Worm (Caenorhabditis elegans) whole organism, L1 larva: ENCODE measurements around the gene srw-94.

Experiments used
- C04F5.9 ChIP-seq: sonication (generic microtip); optimal IDR thresholded peaks from 2 replicates; lab custom pipeline; 2016; ENCODE audit warnings: missing genetic modification characterization, missing compliant biosample characterization
- C16A3.4 ChIP-seq: fragments of 150-350 bp; optimal IDR thresholded peaks from 2 replicates; lab custom pipeline; 2014; ENCODE audit warnings: missing biosample characterization, missing genetic modification characterization
- C34B4.2 ChIP-seq: sonication (generic microtip); optimal IDR thresholded peaks from 2 replicates; lab custom pipeline; 2017; ENCODE audit warnings: mild to moderate bottlenecking, missing genetic modification characterization, missing compliant biosample characterization
- aly-2 ChIP-seq: fragments of 150-350 bp; optimal IDR thresholded peaks from 2 replicates; lab custom pipeline; 2014; ENCODE audit warnings: missing biosample characterization, missing genetic modification characterization
- ceh-63 ChIP-seq: fragments of 200-800 bp; sonication (Bioruptor generic); optimal IDR thresholded peaks from 2 replicates; lab custom pipeline; 2018; ENCODE audit warnings: mild to moderate bottlenecking, missing genetic modification characterization, missing compliant biosample characterization
- ceh-8 ChIP-seq: fragments of 200-800 bp; sonication (Bioruptor generic); optimal IDR thresholded peaks from 2 replicates; lab custom pipeline; 2018; ENCODE audit warnings: mild to moderate bottlenecking, missing genetic modification characterization, moderate library complexity, missing compliant biosample characterization
- ceh-82 ChIP-seq, 3 experiments: fragments of 150-350 bp in 1 of 3; sonication (generic microtip) in 2 of 3; optimal IDR thresholded peaks; 2 replicates each; lab custom pipeline; 2014 to 2017; ENCODE audit warnings: missing biosample characterization in 3 of 3, missing genetic modification characterization in 3 of 3
- ces-1 ChIP-seq: fragments of 150-350 bp; optimal IDR thresholded peaks from 2 replicates; lab custom pipeline; 2014; ENCODE audit warnings: missing biosample characterization, missing genetic modification reagents, missing genetic modification characterization
- dpl-1 ChIP-seq, 3 experiments: fragments of 150-350 bp in 2 of 3; sonication (generic microtip) in 1 of 3; optimal IDR thresholded peaks; 2 replicates each; lab custom pipeline; 2014 to 2017; ENCODE audit warnings: missing biosample characterization in 3 of 3, missing genetic modification characterization in 3 of 3, missing genetic modification reagents in 3 of 3
- efl-1 ChIP-seq, 4 experiments: fragments of 150-350 bp; optimal IDR thresholded peaks in 3 of 4; peaks in 1 of 4; 1 replicate in 1 of 4; 2 replicates in 3 of 4; lab custom pipeline; 2014; ENCODE audit warnings: missing biosample characterization in 2 of 4, missing genetic modification characterization in 2 of 4, missing genetic modification reagents in 2 of 4
- efl-3 ChIP-seq: fragments of 200-800 bp; sonication (Bioruptor generic); optimal IDR thresholded peaks from 2 replicates; lab custom pipeline; 2018; ENCODE audit warnings: mild to moderate bottlenecking, missing genetic modification characterization, missing compliant biosample characterization
- egl-13 ChIP-seq: sonication (generic microtip); optimal IDR thresholded peaks from 2 replicates; lab custom pipeline; 2016; ENCODE audit warnings: missing genotype, missing genetic modification reagents, missing genetic modification characterization, missing compliant biosample characterization
- elt-2 ChIP-seq: sonication (generic microtip); optimal IDR thresholded peaks from 2 replicates; lab custom pipeline; 2016; ENCODE audit warnings: missing genetic modification characterization, mild to moderate bottlenecking, inconsistent platforms, missing compliant biosample characterization, missing genetic modification reagents
- elt-3 ChIP-seq, 6 experiments: fragments of 150-350 bp in 1 of 6; sonication (generic microtip); optimal IDR thresholded peaks; 2 replicates each; lab custom pipeline; 2017 to 2018; ENCODE audit warnings: missing biosample characterization in 6 of 6, missing genetic modification characterization in 6 of 6, inconsistent platforms in 1 of 6
- fkh-8 ChIP-seq: sonication (generic microtip); optimal IDR thresholded peaks from 2 replicates; lab custom pipeline; 2016; ENCODE audit warnings: mild to moderate bottlenecking, missing genetic modification characterization, missing compliant biosample characterization
- grh-1 ChIP-seq: fragments of 200-800 bp; sonication (Bioruptor generic); IDR thresholded peaks from 2 replicates; pipeline ENCODE4 v1.3.6; 2022; ENCODE audit warnings: missing genetic modification reagents, missing genetic modification characterization, missing compliant biosample characterization
- hlh-4 ChIP-seq: sonication (generic microtip); optimal IDR thresholded peaks from 2 replicates; lab custom pipeline; 2016; ENCODE audit warnings: mild to moderate bottlenecking, missing genetic modification characterization, missing compliant biosample characterization
- hpl-2 ChIP-seq: fragments of 150-350 bp; optimal IDR thresholded peaks from 2 replicates; lab custom pipeline; 2014; ENCODE audit warnings: missing biosample characterization, missing genetic modification reagents, missing genetic modification characterization
- irx-1 ChIP-seq: sonication (generic microtip); optimal IDR thresholded peaks from 2 replicates; lab custom pipeline; 2016; ENCODE audit warnings: missing genetic modification characterization, missing compliant biosample characterization
- isw-1 ChIP-seq: fragments of 200-800 bp; sonication (Bioruptor generic); IDR thresholded peaks from 2 replicates; pipeline ENCODE4 v1.3.6; 2022; ENCODE audit warnings: missing genetic modification characterization, missing compliant biosample characterization
- jun-1 ChIP-seq: fragments of 150-350 bp; optimal IDR thresholded peaks from 2 replicates; lab custom pipeline; 2014; ENCODE audit warnings: missing biosample characterization, missing genetic modification reagents, missing genetic modification characterization
- lin-14 ChIP-seq: fragments of 200-800 bp; sonication (Bioruptor generic); optimal IDR thresholded peaks from 2 replicates; lab custom pipeline; 2018; ENCODE audit warnings: mild to moderate bottlenecking, missing genetic modification characterization, moderate library complexity, missing compliant biosample characterization
- lin-35 ChIP-seq, 2 experiments: fragments of 150-350 bp; optimal IDR thresholded peaks; 2 replicates each; lab custom pipeline; 2014; ENCODE audit warnings: missing biosample characterization in 2 of 2, missing genetic modification characterization in 2 of 2, missing genetic modification reagents in 2 of 2
- lin-39 ChIP-seq: fragments of 150-350 bp; optimal IDR thresholded peaks from 2 replicates; lab custom pipeline; 2014; ENCODE audit warnings: missing biosample characterization, missing genetic modification reagents, missing genetic modification characterization
- lir-3 ChIP-seq: sonication (generic microtip); optimal IDR thresholded peaks from 2 replicates; lab custom pipeline; 2016; ENCODE audit warnings: mild to moderate bottlenecking, missing genetic modification characterization, moderate library complexity, missing compliant biosample characterization; ENCODE audit not compliant: poor library complexity
- lsy-2 ChIP-seq, 2 experiments: fragments of 150-350 bp; optimal IDR thresholded peaks; 2 replicates each; lab custom pipeline; 2014; ENCODE audit warnings: missing biosample characterization in 2 of 2, missing genetic modification characterization in 2 of 2
- mab-9 ChIP-seq: fragments of 200-800 bp; sonication (Bioruptor generic); IDR thresholded peaks from 2 replicates; pipeline ENCODE4 v1.3.6; 2022; ENCODE audit warnings: missing genetic modification reagents, missing genetic modification characterization, missing compliant biosample characterization
- nhr-12 ChIP-seq: sonication (generic microtip); optimal IDR thresholded peaks from 2 replicates; lab custom pipeline; 2017; ENCODE audit warnings: missing biosample characterization, missing genetic modification characterization
- nhr-19 ChIP-seq: fragments of 200-800 bp; sonication (Bioruptor generic); conservative IDR thresholded peaks from 2 replicates; pipeline ENCODE4 v1.3.6; 2022; ENCODE audit warnings: missing genetic modification characterization, missing compliant biosample characterization
- nhr-20 ChIP-seq: sonication (generic microtip); optimal IDR thresholded peaks from 2 replicates; lab custom pipeline; 2016; ENCODE audit warnings: mild to moderate bottlenecking, missing genetic modification characterization, missing compliant biosample characterization
- nhr-28 ChIP-seq: fragments of 150-350 bp; optimal IDR thresholded peaks from 2 replicates; lab custom pipeline; 2014; ENCODE audit warnings: missing biosample characterization, missing genetic modification characterization
- nhr-77 ChIP-seq: fragments of 150-350 bp; optimal IDR thresholded peaks from 2 replicates; lab custom pipeline; 2014; ENCODE audit warnings: missing biosample characterization, missing genetic modification characterization
- nhr-84 ChIP-seq: sonication (generic microtip); optimal IDR thresholded peaks from 2 replicates; lab custom pipeline; 2017; ENCODE audit warnings: missing biosample characterization, missing genetic modification characterization
- pqm-1 ChIP-seq: sonication (generic microtip); optimal IDR thresholded peaks from 3 replicates; lab custom pipeline; 2017; ENCODE audit warnings: missing biosample characterization, missing genetic modification characterization
- skn-1 ChIP-seq: fragments of 150-350 bp; optimal IDR thresholded peaks from 2 replicates; lab custom pipeline; 2014; ENCODE audit warnings: missing biosample characterization, missing genetic modification characterization
- snu-23 ChIP-seq: sonication (generic microtip); optimal IDR thresholded peaks from 2 replicates; lab custom pipeline; 2016; ENCODE audit warnings: missing genetic modification characterization, missing compliant biosample characterization
- sox-4 ChIP-seq: sonication (generic microtip); optimal IDR thresholded peaks from 2 replicates; lab custom pipeline; 2016; ENCODE audit warnings: missing genetic modification characterization, missing compliant biosample characterization
- sptf-1 ChIP-seq: fragments of 150-350 bp; optimal IDR thresholded peaks from 2 replicates; lab custom pipeline; 2014; ENCODE audit warnings: missing biosample characterization, missing genetic modification characterization
- sup-37 ChIP-seq: fragments of 200-800 bp; sonication (Bioruptor generic); optimal IDR thresholded peaks from 2 replicates; lab custom pipeline; 2018; ENCODE audit warnings: mild to moderate bottlenecking, missing genetic modification characterization, missing compliant biosample characterization
- swsn-7 ChIP-seq: sonication (generic microtip); optimal IDR thresholded peaks from 2 replicates; lab custom pipeline; 2016; ENCODE audit warnings: missing genetic modification characterization, missing compliant biosample characterization
- tbx-2 ChIP-seq: sonication (generic microtip); optimal IDR thresholded peaks from 2 replicates; lab custom pipeline; 2016; ENCODE audit warnings: missing genetic modification characterization, missing compliant biosample characterization
- unc-30 ChIP-seq: sonication (generic microtip); optimal IDR thresholded peaks from 2 replicates; lab custom pipeline; 2017; ENCODE audit warnings: missing biosample characterization, missing genetic modification characterization
- unc-62 ChIP-seq: fragments of 150-350 bp; optimal IDR thresholded peaks from 2 replicates; lab custom pipeline; 2014; ENCODE audit warnings: missing biosample characterization, missing genetic modification reagents, missing genetic modification characterization
- unc-86 ChIP-seq: sonication (generic microtip); optimal IDR thresholded peaks from 2 replicates; lab custom pipeline; 2016; ENCODE audit warnings: missing genetic modification characterization, missing compliant biosample characterization
- xbp-1 ChIP-seq: sonication (generic microtip); optimal IDR thresholded peaks from 2 replicates; lab custom pipeline; 2016; ENCODE audit warnings: missing genetic modification characterization, missing compliant biosample characterization
- zag-1 ChIP-seq: fragments of 150-350 bp; optimal IDR thresholded peaks from 2 replicates; lab custom pipeline; 2014; ENCODE audit warnings: missing biosample characterization, missing genetic modification characterization
- zip-4 ChIP-seq: fragments of 200-800 bp; sonication (Bioruptor generic); optimal IDR thresholded peaks from 2 replicates; lab custom pipeline; 2018; ENCODE audit warnings: mild to moderate bottlenecking, missing genetic modification characterization, moderate library complexity, missing compliant biosample characterization

srw-94 gene

DNA sequence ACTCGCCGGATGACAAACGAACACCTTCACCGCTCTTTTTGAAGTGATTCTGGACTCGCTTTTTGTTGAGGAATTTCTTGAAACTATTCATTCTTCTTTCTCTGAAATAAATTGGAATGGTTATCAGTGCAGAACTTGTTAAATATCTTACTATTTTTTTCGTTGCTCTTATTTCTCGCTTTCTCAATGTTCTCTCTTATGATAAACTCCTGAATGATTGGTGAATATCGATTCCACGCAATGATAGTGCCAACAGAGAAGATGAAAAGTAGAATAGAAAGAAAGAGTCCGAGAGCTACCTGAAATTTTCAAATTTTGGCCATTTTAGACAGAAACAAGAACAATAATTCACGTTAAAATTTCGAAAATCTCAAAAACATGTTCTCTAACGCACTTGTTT is 4.9 kb upstream of the srw-94 start, which contains the start of gene ubxn-6:
Gene ubxn-6, minus strand, starts transcription at position 101 of the 400 bp plus-strand sequence.
- TF ChIP-seq tbx-2 (tag; lab: Kevin White, UChicago) (no peak), hlh-4 (tag; lab: Kevin White, UChicago) (no peak), C04F5.9 (tag; lab: Kevin White, UChicago) (no peak), efl-3 (GFP tag; lab: Kevin White, UChicago) (no peak)

DNA sequence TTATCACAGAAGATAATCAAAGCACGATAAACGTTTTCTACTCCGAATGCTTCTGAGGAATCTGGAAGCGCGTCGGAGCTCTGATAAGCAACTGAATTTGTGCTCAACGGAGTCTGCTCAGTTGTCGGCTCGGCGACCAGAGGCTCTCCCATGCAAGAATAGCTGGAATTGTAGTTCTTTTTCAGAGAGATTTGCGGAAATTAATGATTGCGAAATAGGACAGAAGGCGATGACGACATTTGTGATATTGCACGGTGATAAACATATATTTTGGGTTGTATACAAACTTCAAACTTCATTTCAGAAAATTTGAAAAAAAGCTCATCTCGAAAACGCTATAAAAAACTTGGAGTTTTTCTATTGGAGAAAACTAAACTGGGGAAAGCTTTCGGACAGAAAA is 4.5 kb upstream of the srw-94 start, which contains the start of gene H06H21.37:
Gene H06H21.37, minus strand, starts transcription at position 162 of the 400 bp plus-strand sequence.
- TF ChIP-seq lin-14 (GFP tag; lab: Kevin White, UChicago) (no peak), lin-39 (tag; lab: Kevin White, UChicago) (no peak), unc-30 (tag; lab: Kevin White, UChicago) (no peak), unc-62 (no peak), nhr-28 (tag; lab: Kevin White, UChicago) (no peak), lsy-2 (tag; optimal IDR thresholded peaks at IDR 0.05; lab: Kevin White, UChicago) (no peak), dpl-1 (GFP tag; optimal IDR thresholded peaks at IDR 0.05; lab: Kevin White, UChicago) (no peak), C34B4.2 (tag; lab: Kevin White, UChicago) (no peak), ceh-8 (no peak), zip-4 (GFP tag; lab: Kevin White, UChicago) (no peak)
- TF ChIP-seq, all 84 proteins: peak for 0

DNA sequence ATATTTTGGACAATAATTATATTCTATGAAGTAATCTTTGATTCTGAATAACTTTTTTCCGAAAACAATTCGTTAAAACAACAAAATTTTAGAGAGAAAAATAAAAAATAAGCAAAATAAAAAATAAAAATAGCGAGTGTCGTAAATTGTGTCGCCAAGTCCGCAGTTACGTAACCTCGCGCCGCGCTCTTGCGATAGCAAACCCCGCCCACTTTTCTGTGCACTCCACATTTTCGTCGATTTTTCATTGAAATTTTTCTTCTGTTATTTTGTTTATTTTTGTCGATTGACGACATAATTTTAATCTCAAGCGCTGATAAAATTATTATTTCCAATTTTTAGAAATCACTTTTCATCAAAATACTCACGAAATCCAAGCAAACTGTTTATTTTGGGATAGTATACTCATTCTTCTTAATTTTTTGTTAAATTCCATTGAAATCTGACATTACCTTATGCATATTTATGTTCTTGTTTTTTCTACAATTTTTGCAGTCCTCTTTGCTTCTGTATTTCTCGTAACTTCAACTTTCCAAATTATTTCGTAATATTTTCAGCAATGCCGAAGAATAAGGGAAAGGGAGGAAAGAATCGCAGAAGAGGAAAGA is 3.8 kb upstream of the srw-94 start, which contains the start of gene eif-1.A:
Gene eif-1.A, plus strand, starts transcription at position 558 of the 608 bp plus-strand sequence.
- TF ChIP-seq unc-86, result peak; percentile 7
- TF ChIP-seq aly-2 (tag; lab: Kevin White, UChicago), result no peak
- no peak for TF ChIP-seq sox-4 (tag; lab: Kevin White, UChicago)
- no peak for TF ChIP-seq mab-9
- TF ChIP-seq lin-39 (tag; lab: Kevin White, UChicago), result peak; percentile 12
- TF ChIP-seq xbp-1 (tag; lab: Kevin White, UChicago), result peak; percentile 45
- peak; percentile 13 for TF ChIP-seq egl-13 (tag; lab: Kevin White, UChicago)
- peak; percentile 28; the same call in 1 of the 2 replicates for TF ChIP-seq isw-1 (GFP tag; lab: Robert Waterston, UW)
- TF ChIP-seq pqm-1, result no peak
- peak; percentile 81 for TF ChIP-seq skn-1 (tag; lab: Kevin White, UChicago)
- no peak for TF ChIP-seq elt-2 (tag; lab: Kevin White, UChicago)
- TF ChIP-seq tbx-2 (tag; lab: Kevin White, UChicago), result peak; percentile 35
- no peak for TF ChIP-seq ces-1
- no peak for TF ChIP-seq C34B4.2 (tag; lab: Kevin White, UChicago)
- TF ChIP-seq C04F5.9 (tag; lab: Kevin White, UChicago), result no peak
- TF ChIP-seq hpl-2 (GFP tag; lab: Kevin White, UChicago), result peak; percentile 26
- no peak for TF ChIP-seq sptf-1 (tag; lab: Kevin White, UChicago)
- TF ChIP-seq lir-3 (tag; lab: Kevin White, UChicago), result no peak
- peak in 1 of 6 experiments; percentile 61 for TF ChIP-seq elt-3 (tag; optimal IDR thresholded peaks at IDR 0.05; lab: Kevin White, UChicago)
- TF ChIP-seq zag-1 (tag; lab: Kevin White, UChicago), result no peak
- TF ChIP-seq efl-1 (optimal IDR thresholded peaks at IDR 0.05; lab: Kevin White, UChicago), result peak; percentile 63 to 66
- peak; percentile 69 to 96 for TF ChIP-seq efl-1 (GFP tag; optimal IDR thresholded peaks at IDR 0.05 in 1 of 2; lab: Kevin White, UChicago)
- no peak for TF ChIP-seq nhr-12 (tag; lab: Kevin White, UChicago)
- no peak for TF ChIP-seq grh-1 (GFP tag; lab: Robert Waterston, UW)
- TF ChIP-seq nhr-84 (tag; lab: Kevin White, UChicago), result no peak
- peak; percentile 75 for TF ChIP-seq snu-23
- TF ChIP-seq ceh-82 (tag; optimal IDR thresholded peaks at IDR 0.05; lab: Kevin White, UChicago), result peak; percentile 18 to 62 (median 43)
- peak; percentile 34 for TF ChIP-seq fkh-8 (tag; lab: Kevin White, UChicago)
- peak; percentile 54 to 75 for TF ChIP-seq lin-35 (GFP tag; optimal IDR thresholded peaks at IDR 0.05; lab: Kevin White, UChicago)
- TF ChIP-seq C16A3.4 (tag; lab: Kevin White, UChicago), result peak; percentile 75
- TF ChIP-seq ceh-63 (GFP tag; lab: Kevin White, UChicago), result no peak
- TF ChIP-seq irx-1 (tag; lab: Kevin White, UChicago), result no peak
- TF ChIP-seq nhr-20 (tag; lab: Kevin White, UChicago), result peak; percentile 54
- TF ChIP-seq sup-37 (GFP tag; lab: Kevin White, UChicago), result no peak
- TF ChIP-seq dpl-1 (GFP tag; optimal IDR thresholded peaks at IDR 0.05; lab: Kevin White, UChicago), result peak; percentile 54 to 72 (median 59)
- no peak for TF ChIP-seq efl-3 (GFP tag; lab: Kevin White, UChicago)
- no peak for TF ChIP-seq nhr-77 (tag; lab: Kevin White, UChicago)
- peak; percentile 47 for TF ChIP-seq swsn-7 (tag; lab: Kevin White, UChicago)
- TF ChIP-seq nhr-19 (GFP tag; lab: Robert Waterston, UW), result no peak
- no peak for TF ChIP-seq jun-1
